Worm (Caenorhabditis elegans): ENCODE data around the gene str-145.
A peak's percentile ranks its signal among the peaks of the same experiment; 100 is the strongest.

The str-145 gene

ce11 chrV:8098239-8098638 is at the start of gene str-145:
str-145 (minus strand) TSS chrV:8098339.
- TF ChIP-seq W03F9.2 (tag; optimal IDR thresholded peaks at IDR 0.05) = no peak
- no peak for TF ChIP-seq dao-5 (tag; optimal IDR thresholded peaks at IDR 0.05)

- TF ChIP-seq dao-5 (tag; optimal IDR thresholded peaks at IDR 0.05) (no peak), him-1 (tag; optimal IDR thresholded peaks at IDR 0.05) (no peak), W03F9.2 (tag; optimal IDR thresholded peaks at IDR 0.05) (no peak)
Observed at ce11 chrV:8145329-8145728, 47.2 kb upstream of the str-145 start, which contains the start of gene D1014.13. D1014.13 (plus strand) TSS chrV:8145629.

- TF ChIP-seq W03F9.2 (tag; optimal IDR thresholded peaks at IDR 0.05) = no peak
- TF ChIP-seq dao-5 (tag; optimal IDR thresholded peaks at IDR 0.05) = no peak
- TF ChIP-seq him-1 (tag; optimal IDR thresholded peaks at IDR 0.05) = no peak
Observed at ce11 chrV:8144515-8144914, 46.4 kb upstream of the str-145 start.

- TF ChIP-seq him-1 (tag; optimal IDR thresholded peaks at IDR 0.05) (no peak), dao-5 (tag; optimal IDR thresholded peaks at IDR 0.05) (no peak), W03F9.2 (tag; optimal IDR thresholded peaks at IDR 0.05) (no peak)
Observed at ce11 chrV:8143605-8144004, 45.5 kb upstream of the str-145 start, which contains the start of gene D1014.2. D1014.2 (plus strand) TSS chrV:8143905.

ce11 chrV:8132926-8133325 is 34.8 kb upstream of the str-145 start, which contains the start of gene D1014.4:
D1014.4 (plus strand) TSS chrV:8133226.
- no peak for TF ChIP-seq him-1 (tag; optimal IDR thresholded peaks at IDR 0.05)
- TF ChIP-seq W03F9.2 (tag; optimal IDR thresholded peaks at IDR 0.05) = no peak
- TF ChIP-seq dao-5 (tag; optimal IDR thresholded peaks at IDR 0.05) = no peak

- TF ChIP-seq him-1 (tag; optimal IDR thresholded peaks at IDR 0.05) (no peak), dao-5 (tag; optimal IDR thresholded peaks at IDR 0.05) (no peak), W03F9.2 (tag; optimal IDR thresholded peaks at IDR 0.05) (no peak)
Observed at ce11 chrV:8131628-8132027, 33.5 kb upstream of the str-145 start.

- no peak for TF ChIP-seq him-1 (tag; optimal IDR thresholded peaks at IDR 0.05)
- TF ChIP-seq W03F9.2 (tag; optimal IDR thresholded peaks at IDR 0.05) = no peak
- no peak for TF ChIP-seq dao-5 (tag; optimal IDR thresholded peaks at IDR 0.05)
Observed at ce11 chrV:8130812-8131211, 32.7 kb upstream of the str-145 start.

- TF ChIP-seq W03F9.2 (tag; optimal IDR thresholded peaks at IDR 0.05) (no peak), dao-5 (tag; optimal IDR thresholded peaks at IDR 0.05) (no peak), him-1 (tag; optimal IDR thresholded peaks at IDR 0.05) (peak; percentile 13)
Observed at ce11 chrV:8130149-8130661, 32.1 kb upstream of the str-145 start, which contains the start of gene snap-1. snap-1 (plus strand) TSS chrV:8130611.

ce11 chrV:8129719-8130118 is 31.6 kb upstream of the str-145 start:
- TF ChIP-seq dao-5 (tag; optimal IDR thresholded peaks at IDR 0.05) (no peak), W03F9.2 (tag; optimal IDR thresholded peaks at IDR 0.05) (peak; percentile 36), him-1 (tag; optimal IDR thresholded peaks at IDR 0.05) (no peak)

ce11 chrV:8129252-8129651 is 31.1 kb upstream of the str-145 start, which contains the start of gene spr-1:
spr-1 (minus strand) TSS chrV:8129352.
- TF ChIP-seq dao-5 (tag; optimal IDR thresholded peaks at IDR 0.05) = no peak
- no peak for TF ChIP-seq him-1 (tag; optimal IDR thresholded peaks at IDR 0.05)
- TF ChIP-seq W03F9.2 (tag; optimal IDR thresholded peaks at IDR 0.05) = no peak

- TF ChIP-seq him-1 (tag; optimal IDR thresholded peaks at IDR 0.05) (no peak), W03F9.2 (tag; optimal IDR thresholded peaks at IDR 0.05) (no peak), dao-5 (tag; optimal IDR thresholded peaks at IDR 0.05) (no peak)
Observed at ce11 chrV:8123384-8123783, 25.2 kb upstream of the str-145 start, which contains the start of gene D1014.5. D1014.5 (plus strand) TSS chrV:8123684.

- TF ChIP-seq W03F9.2 (tag; optimal IDR thresholded peaks at IDR 0.05) (no peak), dao-5 (tag; optimal IDR thresholded peaks at IDR 0.05) (no peak), him-1 (tag; optimal IDR thresholded peaks at IDR 0.05) (no peak)
Observed at ce11 chrV:8120868-8121267, 22.7 kb upstream of the str-145 start, which contains the start of gene D1014.6. D1014.6 (plus strand) TSS chrV:8121168.

- TF ChIP-seq W03F9.2 (tag; optimal IDR thresholded peaks at IDR 0.05) (no peak), him-1 (tag; optimal IDR thresholded peaks at IDR 0.05) (no peak), dao-5 (tag; optimal IDR thresholded peaks at IDR 0.05) (no peak)
Observed at ce11 chrV:8117964-8118363, 19.8 kb upstream of the str-145 start, which contains the start of gene D1014.7. D1014.7 (plus strand) TSS chrV:8118264.

ce11 chrV:8114542-8114941 is 16.4 kb upstream of the str-145 start:
- TF ChIP-seq dao-5 (tag; optimal IDR thresholded peaks at IDR 0.05) (no peak), W03F9.2 (tag; optimal IDR thresholded peaks at IDR 0.05) (no peak), him-1 (tag; optimal IDR thresholded peaks at IDR 0.05) (no peak)

- no peak for TF ChIP-seq him-1 (tag; optimal IDR thresholded peaks at IDR 0.05)
- no peak for TF ChIP-seq dao-5 (tag; optimal IDR thresholded peaks at IDR 0.05)
- TF ChIP-seq W03F9.2 (tag; optimal IDR thresholded peaks at IDR 0.05) = no peak
Observed at ce11 chrV:8110816-8111215, 12.7 kb upstream of the str-145 start.
